Worm (Caenorhabditis elegans) whole organism, late embryonic: ENCODE measurements around the gene F21G4.6.

Experiments
- C08G9.2 ChIP-seq: sonication (generic microtip); optimal IDR thresholded peaks from 2 replicates; lab custom pipeline; 2016; ENCODE audit warnings: mild to moderate bottlenecking, missing genetic modification characterization, moderate library complexity, missing compliant biosample characterization
- C38D4.7 ChIP-seq: fragments of 200-800 bp; sonication (Bioruptor generic); optimal IDR thresholded peaks from 2 replicates; lab custom pipeline; 2018; ENCODE audit warnings: mild to moderate bottlenecking, missing genetic modification characterization, moderate library complexity, missing compliant biosample characterization
- F13H6.1 ChIP-seq: sonication (generic microtip); optimal IDR thresholded peaks from 2 replicates; lab custom pipeline; 2016; ENCODE audit warnings: missing genetic modification characterization, missing compliant biosample characterization
- ama-1 ChIP-seq: fragments of 150-350 bp; optimal IDR thresholded peaks from 2 replicates; lab custom pipeline; 2014
- ceh-14 ChIP-seq: sonication (generic microtip); optimal IDR thresholded peaks from 2 replicates; lab custom pipeline; 2016; ENCODE audit warnings: missing genotype, missing genetic modification characterization, missing compliant biosample characterization
- ceh-19 ChIP-seq: fragments of 200-800 bp; sonication (Bioruptor generic); optimal IDR thresholded peaks from 2 replicates; lab custom pipeline; 2018; ENCODE audit warnings: mild to moderate bottlenecking, missing genetic modification characterization, missing compliant biosample characterization
- ceh-24 ChIP-seq: sonication (generic microtip); optimal IDR thresholded peaks from 2 replicates; lab custom pipeline; 2016; ENCODE audit warnings: mild to moderate bottlenecking, missing genetic modification characterization, missing compliant biosample characterization
- ceh-30 ChIP-seq: fragments of 150-350 bp; optimal IDR thresholded peaks from 2 replicates; lab custom pipeline; 2014; ENCODE audit warnings: missing biosample characterization, missing genetic modification characterization
- ceh-31 ChIP-seq: sonication (generic microtip); optimal IDR thresholded peaks from 2 replicates; lab custom pipeline; 2016; ENCODE audit warnings: missing genetic modification characterization, missing compliant biosample characterization
- ceh-34 ChIP-seq: sonication (generic microtip); optimal IDR thresholded peaks from 2 replicates; lab custom pipeline; 2016; ENCODE audit warnings: mild to moderate bottlenecking, missing genetic modification characterization, missing compliant biosample characterization
- ceh-48 ChIP-seq: sonication (generic microtip); optimal IDR thresholded peaks from 2 replicates; lab custom pipeline; 2016; ENCODE audit warnings: missing genetic modification characterization, inconsistent platforms, missing compliant biosample characterization
- ceh-6 ChIP-seq: fragments of 200-800 bp; sonication (Bioruptor generic); optimal IDR thresholded peaks from 2 replicates; lab custom pipeline; 2018; ENCODE audit warnings: mild to moderate bottlenecking, missing genetic modification characterization, missing compliant biosample characterization
- che-1 ChIP-seq: sonication (generic microtip); optimal IDR thresholded peaks from 2 replicates; lab custom pipeline; 2016; ENCODE audit warnings: mild to moderate bottlenecking, missing genetic modification characterization, missing compliant biosample characterization
- dmd-4 ChIP-seq: sonication (generic microtip); optimal IDR thresholded peaks from 2 replicates; lab custom pipeline; 2016; ENCODE audit warnings: borderline replicate concordance, missing genetic modification characterization, missing compliant biosample characterization
- dve-1 ChIP-seq: sonication (generic microtip); optimal IDR thresholded peaks from 2 replicates; lab custom pipeline; 2017; ENCODE audit warnings: antibody characterized with exemption, mild to moderate bottlenecking, missing genetic modification characterization, missing compliant biosample characterization
- elt-2 ChIP-seq: sonication (generic microtip); optimal IDR thresholded peaks from 2 replicates; lab custom pipeline; 2016; ENCODE audit warnings: missing genetic modification reagents, missing genetic modification characterization, missing compliant biosample characterization
- ets-4 ChIP-seq: sonication (generic microtip); optimal IDR thresholded peaks from 2 replicates; lab custom pipeline; 2016; ENCODE audit warnings: missing genetic modification characterization, missing compliant biosample characterization
- gmeb-2 ChIP-seq: sonication (generic microtip); optimal IDR thresholded peaks from 2 replicates; lab custom pipeline; 2016; ENCODE audit warnings: missing genetic modification characterization, inconsistent platforms, missing compliant biosample characterization
- hlh-30 ChIP-seq: sonication (generic microtip); optimal IDR thresholded peaks from 2 replicates; lab custom pipeline; 2017; ENCODE audit warnings: antibody characterized with exemption, missing genetic modification characterization, missing compliant biosample characterization; ENCODE audit not compliant: insufficient read depth
- hlh-6 ChIP-seq: sonication (generic microtip); optimal IDR thresholded peaks from 2 replicates; lab custom pipeline; 2016; ENCODE audit warnings: missing genotype, missing genetic modification characterization, missing compliant biosample characterization
- madf-2 ChIP-seq: sonication (generic microtip); optimal IDR thresholded peaks from 2 replicates; lab custom pipeline; 2017; ENCODE audit warnings: missing genetic modification characterization, missing compliant biosample characterization
- nfya-1 ChIP-seq: sonication (generic microtip); optimal IDR thresholded peaks from 2 replicates; lab custom pipeline; 2017; ENCODE audit warnings: missing genetic modification characterization, mild to moderate bottlenecking, missing compliant biosample characterization, antibody characterized with exemption, moderate library complexity
- nhr-11 ChIP-seq: fragments of 150-350 bp; optimal IDR thresholded peaks from 2 replicates; lab custom pipeline; 2014; ENCODE audit warnings: missing biosample characterization, missing genetic modification characterization
- nhr-232 ChIP-seq: sonication (generic microtip); optimal IDR thresholded peaks from 2 replicates; lab custom pipeline; 2016; ENCODE audit warnings: missing genetic modification characterization, missing compliant biosample characterization
- npax-4 ChIP-seq: sonication (generic microtip); optimal IDR thresholded peaks from 2 replicates; lab custom pipeline; 2016; ENCODE audit warnings: missing genetic modification characterization, missing compliant biosample characterization
- pag-3 ChIP-seq: sonication (generic microtip); optimal IDR thresholded peaks from 2 replicates; lab custom pipeline; 2016; ENCODE audit warnings: missing compliant biosample characterization, missing genetic modification characterization, borderline replicate concordance
- pros-1 ChIP-seq: fragments of 150-350 bp; optimal IDR thresholded peaks from 2 replicates; lab custom pipeline; 2014; ENCODE audit warnings: missing biosample characterization, missing genetic modification reagents, missing genetic modification characterization
- ref-2 ChIP-seq: sonication (generic microtip); optimal IDR thresholded peaks from 2 replicates; lab custom pipeline; 2016; ENCODE audit warnings: missing genetic modification characterization, missing compliant biosample characterization
- sox-2 ChIP-seq: fragments of 200-800 bp; sonication (Bioruptor generic); IDR thresholded peaks from 2 replicates; pipeline ENCODE4 v1.3.6; 2022; ENCODE audit warnings: missing genetic modification reagents, missing genetic modification characterization, missing compliant biosample characterization
- syd-9 ChIP-seq: sonication (generic microtip); optimal IDR thresholded peaks from 2 replicates; lab custom pipeline; 2016; ENCODE audit warnings: mild to moderate bottlenecking, missing genetic modification characterization, moderate library complexity, missing compliant biosample characterization
- tbx-7 ChIP-seq: sonication (generic microtip); optimal IDR thresholded peaks from 2 replicates; lab custom pipeline; 2016; ENCODE audit warnings: missing genotype, missing genetic modification characterization, missing compliant biosample characterization
- zip-5 ChIP-seq: sonication (generic microtip); optimal IDR thresholded peaks from 2 replicates; lab custom pipeline; 2016; ENCODE audit warnings: missing genetic modification characterization, missing compliant biosample characterization

The F21G4.6 gene

DNA sequence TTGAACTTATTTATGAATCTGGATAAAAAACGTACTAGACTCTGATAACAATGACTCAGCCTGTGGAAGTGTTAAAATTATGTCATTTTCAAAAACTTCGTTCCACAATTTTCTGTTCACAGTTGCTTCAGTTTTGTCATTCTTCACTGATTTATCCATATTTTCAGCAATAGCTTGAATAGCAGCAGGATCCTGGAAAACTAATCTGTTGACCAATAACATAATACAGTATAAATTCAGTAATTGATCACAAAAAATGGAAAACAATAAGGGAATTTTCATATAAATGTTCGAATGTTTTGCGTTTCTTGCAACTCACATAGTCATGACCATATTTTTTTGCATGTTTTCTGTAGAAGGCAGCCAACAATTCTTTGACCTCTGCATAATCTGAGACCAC is 31.3 kb upstream of the F21G4.6 start:
- TF ChIP-seq nhr-11 (tag; lab: Kevin White, UChicago) (no peak), dmd-4 (no peak), ref-2 (tag; lab: Kevin White, UChicago) (no peak), ceh-14 (tag; lab: Kevin White, UChicago) (no peak), ceh-34 (tag; lab: Kevin White, UChicago) (no peak), dve-1 (tag; lab: Kevin White, UChicago) (no peak), pag-3 (tag; lab: Kevin White, UChicago) (no peak), ceh-31 (tag; lab: Kevin White, UChicago) (no peak), ets-4 (no peak), ceh-24 (tag; lab: Kevin White, UChicago) (no peak), gmeb-2 (tag; lab: Kevin White, UChicago) (no peak), hlh-30 (tag; lab: Kevin White, UChicago) (no peak), nhr-232 (tag; lab: Kevin White, UChicago) (no peak), F13H6.1 (tag; lab: Kevin White, UChicago) (no peak)

DNA sequence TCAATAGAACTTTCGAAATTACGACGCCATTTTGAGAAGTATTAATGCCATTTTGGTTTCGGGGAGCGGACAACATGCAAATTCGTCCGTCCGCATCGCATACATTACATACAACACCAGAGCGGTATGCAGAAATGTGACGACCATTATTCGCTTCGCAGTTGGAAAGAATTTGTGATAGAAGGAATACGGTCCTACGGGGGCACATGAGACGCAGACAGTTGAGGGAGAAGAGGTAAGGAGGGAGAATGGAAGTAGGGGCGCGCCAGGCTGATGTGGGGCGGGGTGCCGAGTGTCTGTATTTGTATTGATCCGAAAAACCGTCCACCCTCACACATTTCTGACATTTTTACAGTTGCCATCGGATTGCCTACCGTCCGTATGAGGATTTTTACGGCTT is 24.1 kb upstream of the F21G4.6 start:
- TF ChIP-seq hlh-6, result peak; percentile 23
- no peak for TF ChIP-seq zip-5 (tag; lab: Kevin White, UChicago)
- TF ChIP-seq ref-2 (tag; lab: Kevin White, UChicago), result peak; percentile 55
- TF ChIP-seq pros-1 (tag; lab: Kevin White, UChicago), result peak; percentile 19
- TF ChIP-seq npax-4 (tag; lab: Kevin White, UChicago), result no peak
- TF ChIP-seq ceh-31 (tag; lab: Kevin White, UChicago), result peak; percentile 32
- TF ChIP-seq elt-2, result no peak
- TF ChIP-seq nhr-11 (tag; lab: Kevin White, UChicago), result no peak

DNA sequence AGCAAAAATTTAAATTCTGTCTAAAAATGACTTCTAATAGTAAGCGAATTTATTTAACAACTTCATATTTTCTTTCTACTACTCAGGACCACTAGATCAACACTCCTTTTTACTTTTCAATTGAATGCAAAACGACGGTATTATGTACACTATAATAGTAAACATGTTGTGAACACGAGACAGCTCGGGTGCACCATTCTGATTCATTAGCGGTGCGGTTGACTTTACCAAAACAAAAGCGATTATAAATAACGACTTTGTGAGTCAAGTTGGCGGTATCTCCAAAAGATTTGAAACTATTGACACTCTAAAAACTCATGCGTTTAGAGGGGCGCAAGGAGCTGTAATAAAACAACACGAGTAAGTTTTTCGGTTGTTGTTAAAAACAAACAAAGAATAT is 23.3 kb upstream of the F21G4.6 start:
- TF ChIP-seq nfya-1 (no peak), madf-2 (no peak)

DNA sequence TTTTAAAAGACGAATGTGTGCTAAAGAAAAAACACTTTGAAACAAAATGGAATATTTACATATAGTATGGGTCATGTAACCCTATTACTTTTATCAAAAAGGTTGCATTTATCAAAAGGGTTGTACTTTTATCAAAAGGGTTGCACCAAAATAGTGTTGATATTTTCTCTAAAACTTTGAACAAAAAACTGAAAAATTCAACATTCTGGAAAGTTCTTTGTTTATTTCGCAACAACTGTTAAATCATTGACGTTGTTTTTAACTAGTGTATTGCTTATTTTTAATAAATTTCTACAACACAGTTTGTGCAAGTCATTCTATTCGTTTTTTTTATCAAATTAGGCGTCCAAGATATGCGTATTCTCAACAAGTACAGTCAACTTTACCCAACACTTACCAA is 21.3 kb upstream of the F21G4.6 start, which contains the start of the genes C17G1.5 and C17G1.14:
Gene C17G1.5 (plus strand): TSS at position 266 of the 400 bp plus-strand sequence.
Gene C17G1.14 (plus strand): TSS at position 277 of the 400 bp plus-strand sequence.
- TF ChIP-seq syd-9 (tag; lab: Kevin White, UChicago), result no peak
- no peak for TF ChIP-seq ceh-30 (tag; lab: Kevin White, UChicago)

DNA sequence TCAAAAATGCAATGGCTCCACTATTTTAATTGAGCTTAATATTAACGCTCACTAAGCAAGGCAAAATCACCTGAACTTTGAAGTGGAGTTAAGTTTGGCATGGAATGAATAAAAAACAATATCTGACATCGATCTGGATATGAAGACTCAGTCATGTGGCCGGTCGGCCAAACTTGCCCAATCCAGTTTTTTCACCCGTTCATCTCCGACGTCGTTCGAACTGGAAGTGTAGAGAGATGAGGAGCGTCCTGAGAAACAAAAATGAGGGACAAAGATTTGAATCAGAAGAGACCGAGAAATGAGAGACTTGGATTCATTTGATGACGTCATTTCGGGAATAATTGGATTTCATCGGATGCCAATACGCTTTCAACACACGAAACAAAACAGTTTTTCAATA is 20.8 kb upstream of the F21G4.6 start:
- TF ChIP-seq ceh-48 (tag; lab: Kevin White, UChicago) (no peak), che-1 (no peak), tbx-7 (tag; lab: Kevin White, UChicago) (no peak), madf-2 (no peak), ceh-19 (GFP tag; lab: Kevin White, UChicago) (no peak), ceh-34 (tag; lab: Kevin White, UChicago) (no peak)

DNA sequence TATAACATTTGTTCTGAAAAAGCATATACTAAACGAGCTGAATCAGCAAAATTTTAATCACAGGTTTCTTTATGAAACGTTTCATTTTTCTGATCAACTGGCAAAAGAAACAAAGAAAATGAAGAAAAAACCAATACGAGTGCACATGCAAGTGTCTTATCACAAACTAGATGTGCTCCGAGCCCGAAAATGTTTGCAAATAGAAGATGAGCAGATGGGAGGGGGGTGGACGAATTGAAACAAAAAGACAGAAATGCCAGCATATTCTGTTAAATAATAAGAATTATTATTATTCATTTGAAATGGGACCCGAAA is 16.7 kb upstream of the F21G4.6 start:
- TF ChIP-seq ceh-6, result no peak
- TF ChIP-seq C08G9.2, result no peak
- TF ChIP-seq syd-9 (tag; lab: Kevin White, UChicago), result no peak
- TF ChIP-seq ref-2 (tag; lab: Kevin White, UChicago), result no peak
- TF ChIP-seq ama-1 (lab: Kevin White, UChicago), result no peak
- TF ChIP-seq elt-2, result no peak
- no peak for TF ChIP-seq C38D4.7 (GFP tag; lab: Kevin White, UChicago)
- TF ChIP-seq sox-2, result no peak
- TF ChIP-seq F13H6.1 (tag; lab: Kevin White, UChicago), result no peak
